Worm (Caenorhabditis elegans): ENCODE data around the gene R09E10.5.

- TF ChIP-seq cog-1 (tag; optimal IDR thresholded peaks at IDR 0.05) (no peak), tab-1 (GFP tag; IDR thresholded peaks at IDR 0.05) (no peak), med-1 (GFP tag; optimal IDR thresholded peaks at IDR 0.05; ENCODE audit: insufficient read depth) (no peak), ref-1 (GFP tag; conservative IDR thresholded peaks at IDR 0.05) (no peak), flt-1 (GFP tag; IDR thresholded peaks at IDR 0.05) (no peak), ztf-29 (GFP tag; IDR thresholded peaks at IDR 0.05) (no peak), klf-2 (GFP tag; conservative IDR thresholded peaks at IDR 0.05) (no peak), ztf-23 (GFP tag; IDR thresholded peaks at IDR 0.05) (no peak), T22C8.4 (GFP tag; IDR thresholded peaks at IDR 0.05) (no peak)
These were observed 37.6 kb upstream of the R09E10.5 start for ce11 chrIV:10339701-10340100.
